Worm (Caenorhabditis elegans): Measurements from ENCODE around the gene dmd-6.

Gene dmd-6

ce11 chrIV:14594249-14594648, 22.2 kb upstream of the dmd-6 start:
- TF ChIP-seq madf-10 (tag; optimal IDR thresholded peaks at IDR 0.05) (peak; percentile 75), F22D6.2 (tag; optimal IDR thresholded peaks at IDR 0.05) (peak; percentile 80), lin-54 (GFP tag; optimal IDR thresholded peaks at IDR 0.05) (peak; percentile 55), Y79H2A.3 (GFP tag; conservative IDR thresholded peaks at IDR 0.05) (no peak), B0035.1 (tag; optimal IDR thresholded peaks at IDR 0.05) (no peak), nhr-90 (tag; optimal IDR thresholded peaks at IDR 0.05) (peak; percentile 82), ZK185.1 (tag; optimal IDR thresholded peaks at IDR 0.05; ENCODE audit: poor library complexity, severe bottlenecking) (peak; percentile 75), pbrm-1 (GFP tag; IDR thresholded peaks at IDR 0.05) (0 out of 2 replicates have a peak, but pooled peaks have one; percentile 28), let-607 (tag; optimal IDR thresholded peaks at IDR 0.05) (peak in 1 of 2 experiments; percentile 82), tbp1 (GFP tag; optimal IDR thresholded peaks at IDR 0.05) (peak; percentile 46), ceh-100 (GFP tag; IDR thresholded peaks at IDR 0.05) (no peak), dpl-1 (GFP tag; optimal IDR thresholded peaks at IDR 0.05) (no peak), rec-8 (tag; optimal IDR thresholded peaks at IDR 0.05) (no peak), F23B12.7 (tag; optimal IDR thresholded peaks at IDR 0.05; ENCODE audit: insufficient read depth) (peak; percentile 54), tlf-1 (GFP tag; optimal IDR thresholded peaks at IDR 0.05) (peak; percentile 75), pha-4 (tag; optimal IDR thresholded peaks at IDR 0.05) (peak; percentile 45), snpc-3.4 (tag; optimal IDR thresholded peaks at IDR 0.05) (no peak), hlh-12 (tag; optimal IDR thresholded peaks at IDR 0.05) (no peak), attf-6 (GFP tag; IDR thresholded peaks at IDR 0.05) (no peak), lin-40 (tag; optimal IDR thresholded peaks at IDR 0.05) (peak; percentile 94), hlh-26 (GFP tag; conservative IDR thresholded peaks at IDR 0.05) (no peak), ets-4 (GFP tag; optimal IDR thresholded peaks at IDR 0.05) (peak; percentile 58), ztf-25 (GFP tag; IDR thresholded peaks at IDR 0.05) (no peak), B0019.2 (GFP tag; conservative IDR thresholded peaks at IDR 0.05) (no peak), fkh-3 (tag; optimal IDR thresholded peaks at IDR 0.05) (no peak), bed-1 (GFP tag; IDR thresholded peaks at IDR 0.05) (no peak), nhr-80 (tag; optimal IDR thresholded peaks at IDR 0.05) (peak; percentile 100), ztf-3 (GFP tag; optimal IDR thresholded peaks at IDR 0.05) (peak; percentile 44), egrh-3 (GFP tag; IDR thresholded peaks at IDR 0.05) (0 out of 2 replicates have a peak, but pooled peaks have one; percentile 35), somi-1 (GFP tag; optimal IDR thresholded peaks at IDR 0.05) (peak; percentile 84), mcd-1 (GFP tag; IDR thresholded peaks at IDR 0.05) (no peak), Y95B8A.8 (GFP tag; IDR thresholded peaks at IDR 0.05) (0 out of 2 replicates have a peak, but pooled peaks have one; percentile 23), snpc-4 (GFP tag; optimal IDR thresholded peaks at IDR 0.05) (no peak), snpc-4 (tag; optimal IDR thresholded peaks at IDR 0.05) (peak in 3 of 4 experiments; percentile 8 to 55 (median 48)), atf-7 (tag; optimal IDR thresholded peaks at IDR 0.05) (peak; percentile 95), cebp-1 (GFP tag; IDR thresholded peaks at IDR 0.05) (peak; percentile 22; the same call in 1 of the 2 replicates), cebp-1 (tag; optimal IDR thresholded peaks at IDR 0.05) (no peak), egl-44 (GFP tag; IDR thresholded peaks at IDR 0.05) (no peak; the same call in 1 of the 2 replicates), ztf-26 (tag; optimal IDR thresholded peaks at IDR 0.05) (peak; percentile 89), C06A6.2 (GFP tag; conservative IDR thresholded peaks at IDR 0.05) (peak; percentile 78; the same call in 1 of the 2 replicates), rcor-1 (GFP tag; IDR thresholded peaks at IDR 0.05) (no peak), F10E7.11 (tag; optimal IDR thresholded peaks at IDR 0.05) (no peak), madf-3 (GFP tag; IDR thresholded peaks at IDR 0.05) (no peak)

All from whole organism, young adult.